ENCODE assay signal across 3 fruit fly cellular contexts in genomic region chr2L:9698923-9699493, dm6.
TF ChIP-seq lines count a peak whose summit lies in the region.

Gene Pka-C1 (minus strand): TSS chr2L:9699297.

TF ChIP-seq in whole organism, adult, 20 proteins besides CTCF, POLR2A, EP300 and RAD21 (continued from another document):
- no peak for TF ChIP-seq CG5204 (GFP tag; optimal IDR thresholded peaks at IDR 0.05; lab: Kevin White, UChicago)
TF ChIP-seq in whole organism, adult: peak in this region for 6.

TF ChIP-seq in whole organism, embryonic, 481 proteins besides CTCF, POLR2A, EP300 and RAD21 (continued from another document and continues in another):
- TF ChIP-seq Kr (GFP tag; optimal IDR thresholded peaks at IDR 0.05; lab: Kevin White, UChicago) (no peak), CG6765 (GFP tag; optimal IDR thresholded peaks at IDR 0.05; lab: Kevin White, UChicago) (peak; percentile 36), hth (optimal IDR thresholded peaks at IDR 0.05; lab: Kevin White, UChicago) (no peak), CG13624 (GFP tag; optimal IDR thresholded peaks at IDR 0.05; lab: Kevin White, UChicago) (no peak), CG7745 (tag; optimal IDR thresholded peaks at IDR 0.05; lab: Kevin White, UChicago) (no peak), CG14710 (tag; optimal IDR thresholded peaks at IDR 0.05; lab: Kevin White, UChicago) (peak; percentile 66), pzg (GFP tag; optimal IDR thresholded peaks at IDR 0.05; lab: Kevin White, UChicago) (peak; percentile 83), cas (GFP tag; IDR thresholded peaks at IDR 0.05; lab: Robert Waterston, UW) (no peak), grau (tag; optimal IDR thresholded peaks at IDR 0.05; lab: Kevin White, UChicago) (no peak), MTF-1 (GFP tag; optimal IDR thresholded peaks at IDR 0.05; lab: Kevin White, UChicago; ENCODE audit: borderline replicate concordance) (peak; percentile 40), CG18262 (tag; optimal IDR thresholded peaks at IDR 0.05; lab: Kevin White, UChicago) (no peak), Atf6 (GFP tag; IDR thresholded peaks at IDR 0.05; lab: Robert Waterston, UW) (0 out of 2 replicates have a peak, but pooled peaks have one; percentile 17), CG10979 (tag; optimal IDR thresholded peaks at IDR 0.05; lab: Kevin White, UChicago) (no peak), CG15601 (tag; optimal IDR thresholded peaks at IDR 0.05; lab: Kevin White, UChicago) (peak; percentile 19), odd (GFP tag; optimal IDR thresholded peaks at IDR 0.05; lab: Kevin White, UChicago) (peak; percentile 35), luna (GFP tag; optimal IDR thresholded peaks at IDR 0.05; lab: Kevin White, UChicago) (no peak), CG12219 (GFP tag; optimal IDR thresholded peaks at IDR 0.05; lab: Kevin White, UChicago) (no peak), ftz-f1 (GFP tag; optimal IDR thresholded peaks at IDR 0.05; lab: Kevin White, UChicago) (peak; percentile 14), CG18764 (GFP tag; optimal IDR thresholded peaks at IDR 0.05; lab: Kevin White, UChicago) (no peak), CG3281 (GFP tag; optimal IDR thresholded peaks at IDR 0.05; lab: Kevin White, UChicago) (peak; percentile 12), CG17568 (GFP tag; optimal IDR thresholded peaks at IDR 0.05; lab: Kevin White, UChicago) (peak; percentile 39), Fer2 (tag; optimal IDR thresholded peaks at IDR 0.05; lab: Kevin White, UChicago) (no peak), phol (tag; optimal IDR thresholded peaks at IDR 0.05; lab: Kevin White, UChicago) (peak; percentile 52), CG10209 (GFP tag; optimal IDR thresholded peaks at IDR 0.05; lab: Kevin White, UChicago) (no peak), sug (tag; optimal IDR thresholded peaks at IDR 0.05; lab: Kevin White, UChicago) (peak; percentile 32), CG10431 (GFP tag; optimal IDR thresholded peaks at IDR 0.05; lab: Kevin White, UChicago) (no peak), ssp (GFP tag; IDR thresholded peaks at IDR 0.05; lab: Robert Waterston, UW) (peak; percentile 48), pum (GFP tag; optimal IDR thresholded peaks at IDR 0.05; lab: Kevin White, UChicago) (no peak), Atf-2 (GFP tag; optimal IDR thresholded peaks at IDR 0.05; lab: Kevin White, UChicago) (no peak), CG13775 (GFP tag; optimal IDR thresholded peaks at IDR 0.05; lab: Kevin White, UChicago) (peak; percentile 16), HLH54F (GFP tag; optimal IDR thresholded peaks at IDR 0.05; lab: Kevin White, UChicago) (no peak), mld (GFP tag; IDR thresholded peaks at IDR 0.05; lab: Robert Waterston, UW; ENCODE audit: partially characterized antibody) (peak; percentile 29; the same call in 1 of the 3 replicates), br (optimal IDR thresholded peaks at IDR 0.05; lab: Kevin White, UChicago) (no peak), chif (GFP tag; optimal IDR thresholded peaks at IDR 0.05; lab: Kevin White, UChicago) (no peak), CG7839 (tag; optimal IDR thresholded peaks at IDR 0.05; lab: Kevin White, UChicago) (peak; percentile 11), Fer1 (GFP tag; optimal IDR thresholded peaks at IDR 0.05; lab: Kevin White, UChicago) (peak; percentile 59), CG1792 (GFP tag; optimal IDR thresholded peaks at IDR 0.05; lab: Kevin White, UChicago) (no peak), tll (GFP tag; optimal IDR thresholded peaks at IDR 0.05; lab: Kevin White, UChicago) (no peak), CG32767 (GFP tag; IDR thresholded peaks at IDR 0.05; lab: Robert Waterston, UW) (0 out of 2 replicates have a peak, but pooled peaks have one; percentile 23), h (optimal IDR thresholded peaks at IDR 0.05; lab: Kevin White, UChicago) (no peak), ranshi (GFP tag; IDR thresholded peaks at IDR 0.05; lab: Robert Waterston, UW) (peak; percentile 57; the same call in 1 of the 2 replicates), dmrt11E (tag; optimal IDR thresholded peaks at IDR 0.05; lab: Kevin White, UChicago) (peak; percentile 24), lola (GFP tag; optimal IDR thresholded peaks at IDR 0.05; lab: Kevin White, UChicago) (no peak), Abd-B (GFP tag; optimal IDR thresholded peaks at IDR 0.05; lab: Kevin White, UChicago) (peak; percentile 66), CG12071 (GFP tag; optimal IDR thresholded peaks at IDR 0.05; lab: Kevin White, UChicago) (peak; percentile 37), D19A (tag; optimal IDR thresholded peaks at IDR 0.05; lab: Kevin White, UChicago) (peak; percentile 19), Nf-YC (tag; optimal IDR thresholded peaks at IDR 0.05; lab: Kevin White, UChicago) (peak; percentile 46), CG13894 (tag; optimal IDR thresholded peaks at IDR 0.05; lab: Kevin White, UChicago) (no peak), CG11247 (GFP tag; IDR thresholded peaks at IDR 0.05; lab: Robert Waterston, UW) (peak; percentile 54), Xrp1 (GFP tag; IDR thresholded peaks at IDR 0.05; lab: Robert Waterston, UW) (no peak; the same call in 1 of the 2 replicates), Tbp (GFP tag; optimal IDR thresholded peaks at IDR 0.05; lab: Kevin White, UChicago) (no peak), CG17612 (GFP tag; IDR thresholded peaks at IDR 0.05; lab: Robert Waterston, UW) (no peak), HLHmδ (GFP tag; optimal IDR thresholded peaks at IDR 0.05; lab: Kevin White, UChicago) (peak; percentile 42), CG13296 (GFP tag; optimal IDR thresholded peaks at IDR 0.05; lab: Kevin White, UChicago) (peak; percentile 70), CG10274 (GFP tag; optimal IDR thresholded peaks at IDR 0.05; lab: Kevin White, UChicago) (peak; percentile 24), gsb-n (tag; optimal IDR thresholded peaks at IDR 0.05; lab: Kevin White, UChicago) (no peak), ro (GFP tag; IDR thresholded peaks at IDR 0.05; lab: Robert Waterston, UW) (no peak), CG10147 (GFP tag; optimal IDR thresholded peaks at IDR 0.05; lab: Kevin White, UChicago) (peak; percentile 46), E2f1 (GFP tag; IDR thresholded peaks at IDR 0.05; lab: Robert Waterston, UW) (no peak), CG6813 (GFP tag; optimal IDR thresholded peaks at IDR 0.05; lab: Kevin White, UChicago) (no peak), CG3838 (GFP tag; optimal IDR thresholded peaks at IDR 0.05; lab: Kevin White, UChicago) (no peak), ERR (GFP tag; optimal IDR thresholded peaks at IDR 0.05; lab: Kevin White, UChicago) (no peak), CG3995 (GFP tag; optimal IDR thresholded peaks at IDR 0.05; lab: Kevin White, UChicago) (no peak), Dfd (GFP tag; optimal IDR thresholded peaks at IDR 0.05; lab: Kevin White, UChicago) (no peak), CG17385 (GFP tag; optimal IDR thresholded peaks at IDR 0.05; lab: Kevin White, UChicago) (peak; percentile 25), CG18599 (GFP tag; optimal IDR thresholded peaks at IDR 0.05; lab: Kevin White, UChicago) (peak; percentile 47)

TF ChIP-seq in whole organism, prepupa, 60 proteins besides CTCF, POLR2A, EP300 and RAD21 (continued from another document):
- TF ChIP-seq CG8632 (GFP tag; optimal IDR thresholded peaks at IDR 0.05; lab: Kevin White, UChicago) (no peak), CG6792 (GFP tag; optimal IDR thresholded peaks at IDR 0.05; lab: Kevin White, UChicago) (no peak), CG11762 (GFP tag; optimal IDR thresholded peaks at IDR 0.05; lab: Kevin White, UChicago; ENCODE audit: insufficient read depth) (no peak), CG10631 (GFP tag; optimal IDR thresholded peaks at IDR 0.05; lab: Kevin White, UChicago) (no peak), spab (GFP tag; optimal IDR thresholded peaks at IDR 0.05; lab: Kevin White, UChicago) (no peak), Smox (GFP tag; optimal IDR thresholded peaks at IDR 0.05; lab: Kevin White, UChicago) (no peak), Gug (GFP tag; IDR thresholded peaks at IDR 0.05; lab: Robert Waterston, UW) (0 out of 2 replicates have a peak, but pooled peaks have one; percentile 10), CG11294 (GFP tag; IDR thresholded peaks at IDR 0.05; lab: Robert Waterston, UW) (no peak), pdm3 (GFP tag; optimal IDR thresholded peaks at IDR 0.05; lab: Kevin White, UChicago) (no peak), CG9139 (GFP tag; optimal IDR thresholded peaks at IDR 0.05; lab: Kevin White, UChicago) (no peak), CG8119 (GFP tag; IDR thresholded peaks at IDR 0.05; lab: Robert Waterston, UW) (peak; percentile 54; the same call in 2 of the 3 replicates), CG11902 (GFP tag; optimal IDR thresholded peaks at IDR 0.05; lab: Kevin White, UChicago) (no peak), Blimp-1 (GFP tag; optimal IDR thresholded peaks at IDR 0.05; lab: Kevin White, UChicago) (no peak), CG6808 (GFP tag; optimal IDR thresholded peaks at IDR 0.05; lab: Kevin White, UChicago) (peak; percentile 28), CG8319 (GFP tag; optimal IDR thresholded peaks at IDR 0.05; lab: Kevin White, UChicago) (no peak), Sox15 (GFP tag; optimal IDR thresholded peaks at IDR 0.05; lab: Kevin White, UChicago) (no peak), net (GFP tag; optimal IDR thresholded peaks at IDR 0.05; lab: Kevin White, UChicago) (no peak), CG1621 (tag; optimal IDR thresholded peaks at IDR 0.05; lab: Kevin White, UChicago) (peak; percentile 96), Met (GFP tag; optimal IDR thresholded peaks at IDR 0.05; lab: Kevin White, UChicago) (no peak), Hr39 (GFP tag; optimal IDR thresholded peaks at IDR 0.05; lab: Kevin White, UChicago) (no peak), topi (GFP tag; optimal IDR thresholded peaks at IDR 0.05; lab: Kevin White, UChicago) (no peak), CG10669 (GFP tag; optimal IDR thresholded peaks at IDR 0.05; lab: Kevin White, UChicago) (no peak), lz (GFP tag; optimal IDR thresholded peaks at IDR 0.05; lab: Kevin White, UChicago) (no peak), cyc (GFP tag; optimal IDR thresholded peaks at IDR 0.05; lab: Kevin White, UChicago) (no peak), fd85E (GFP tag; optimal IDR thresholded peaks at IDR 0.05; lab: Kevin White, UChicago) (no peak), Hr38 (GFP tag; optimal IDR thresholded peaks at IDR 0.05; lab: Kevin White, UChicago) (no peak), Sox14 (GFP tag; optimal IDR thresholded peaks at IDR 0.05; lab: Kevin White, UChicago) (no peak), esn (GFP tag; optimal IDR thresholded peaks at IDR 0.05; lab: Kevin White, UChicago) (no peak), dac (GFP tag; optimal IDR thresholded peaks at IDR 0.05; lab: Kevin White, UChicago) (no peak), CG6276 (GFP tag; optimal IDR thresholded peaks at IDR 0.05; lab: Kevin White, UChicago) (no peak), vri (GFP tag; optimal IDR thresholded peaks at IDR 0.05; lab: Kevin White, UChicago) (peak; percentile 63), Sox102F (GFP tag; optimal IDR thresholded peaks at IDR 0.05; lab: Kevin White, UChicago) (no peak), svp (GFP tag; lab: Kevin White, UChicago) (no peak), CG7368 (GFP tag; optimal IDR thresholded peaks at IDR 0.05; lab: Kevin White, UChicago) (no peak), Eip93F (GFP tag; optimal IDR thresholded peaks at IDR 0.05; lab: Kevin White, UChicago) (no peak), achi (GFP tag; optimal IDR thresholded peaks at IDR 0.05; lab: Kevin White, UChicago) (peak; percentile 4), Hr4 (GFP tag; optimal IDR thresholded peaks at IDR 0.05; lab: Kevin White, UChicago) (no peak), Lpt (GFP tag; optimal IDR thresholded peaks at IDR 0.05; lab: Kevin White, UChicago) (no peak), CG4318 (GFP tag; optimal IDR thresholded peaks at IDR 0.05; lab: Kevin White, UChicago) (no peak), fd59A (GFP tag; optimal IDR thresholded peaks at IDR 0.05; lab: Kevin White, UChicago) (no peak), Ets96B (tag; optimal IDR thresholded peaks at IDR 0.05; lab: Kevin White, UChicago) (no peak)
TF ChIP-seq in whole organism, prepupa: peak in this region for 14.
